Worm (Caenorhabditis elegans) whole organism, mixed stage, embryonic: ENCODE data around the gene cdr-1.
"Not testable (repeated sequence)": the region's sequence is repeated elsewhere in the genome, so short reads cannot be mapped to it uniquely, and the experiment has no call there.

ENCODE experiments used
- M03D4.4 ChIP-seq: sonication (generic microtip); optimal IDR thresholded peaks from 2 replicates; lab custom pipeline; 2017; ENCODE audit warnings: mild to moderate bottlenecking, missing genetic modification characterization, missing compliant biosample characterization
- bed-3 ChIP-seq: fragments of 200-800 bp; sonication (Bioruptor generic); optimal IDR thresholded peaks from 3 replicates; lab custom pipeline; 2018; ENCODE audit warnings: mild to moderate bottlenecking, missing genetic modification characterization, moderate library complexity, missing compliant biosample characterization
- blmp-1 ChIP-seq: fragments of 150-350 bp; optimal IDR thresholded peaks from 2 replicates; lab custom pipeline; 2014; ENCODE audit warnings: missing biosample characterization, missing genetic modification characterization
- ceh-39 ChIP-seq: fragments of 150-350 bp; optimal IDR thresholded peaks from 2 replicates; lab custom pipeline; 2014; ENCODE audit warnings: missing biosample characterization, missing genetic modification characterization
- ceh-43 ChIP-seq: fragments of 200-800 bp; sonication (Bioruptor generic); optimal IDR thresholded peaks from 2 replicates; lab custom pipeline; 2018; ENCODE audit warnings: mild to moderate bottlenecking, missing genetic modification characterization, moderate library complexity, missing compliant biosample characterization
- ceh-83 ChIP-seq: fragments of 200-800 bp; sonication (Bioruptor generic); optimal IDR thresholded peaks from 2 replicates; lab custom pipeline; 2018; ENCODE audit warnings: mild to moderate bottlenecking, missing genetic modification characterization, missing compliant biosample characterization
- ces-1 ChIP-seq: fragments of 150-350 bp; optimal IDR thresholded peaks from 2 replicates; lab custom pipeline; 2014; ENCODE audit warnings: missing biosample characterization, missing genetic modification reagents, missing genetic modification characterization
- cnd-1 ChIP-seq: fragments of 200-800 bp; sonication (Bioruptor generic); optimal IDR thresholded peaks from 2 replicates; lab custom pipeline; 2018; ENCODE audit warnings: mild to moderate bottlenecking, missing genetic modification characterization, missing compliant biosample characterization
- elt-1 ChIP-seq: sonication (generic microtip); optimal IDR thresholded peaks from 2 replicates; lab custom pipeline; 2017; ENCODE audit warnings: missing genetic modification characterization, mild to moderate bottlenecking, missing compliant biosample characterization, antibody characterized with exemption, moderate library complexity, borderline replicate concordance; ENCODE audit not compliant: insufficient read depth
- elt-3 ChIP-seq: fragments of 150-350 bp; optimal IDR thresholded peaks from 2 replicates; lab custom pipeline; 2014; ENCODE audit warnings: missing biosample characterization, missing genetic modification characterization
- flh-1 ChIP-seq: fragments of 200-800 bp; sonication (Bioruptor generic); optimal IDR thresholded peaks from 2 replicates; lab custom pipeline; 2018; ENCODE audit warnings: mild to moderate bottlenecking, missing genetic modification characterization, moderate library complexity, missing compliant biosample characterization
- ham-2 ChIP-seq: fragments of 200-800 bp; sonication (Bioruptor generic); optimal IDR thresholded peaks from 2 replicates; lab custom pipeline; 2018; ENCODE audit warnings: mild to moderate bottlenecking, missing genetic modification characterization, missing compliant biosample characterization
- hlh-1 ChIP-seq: fragments of 150-350 bp; optimal IDR thresholded peaks from 2 replicates; lab custom pipeline; 2014; ENCODE audit warnings: missing biosample characterization, missing genetic modification reagents, missing genetic modification characterization
- lin-13 ChIP-seq: fragments of 150-350 bp; optimal IDR thresholded peaks from 2 replicates; lab custom pipeline; 2014; ENCODE audit warnings: missing biosample characterization, missing genetic modification characterization
- lin-32 ChIP-seq: fragments of 200-800 bp; sonication (Bioruptor generic); optimal IDR thresholded peaks from 2 replicates; lab custom pipeline; 2018; ENCODE audit warnings: mild to moderate bottlenecking, missing genetic modification characterization, missing compliant biosample characterization
- lsy-2 ChIP-seq: fragments of 150-350 bp; optimal IDR thresholded peaks from 2 replicates; lab custom pipeline; 2014; ENCODE audit warnings: missing biosample characterization, missing genetic modification characterization
- mab-5 ChIP-seq: fragments of 150-350 bp; optimal IDR thresholded peaks from 2 replicates; lab custom pipeline; 2014; ENCODE audit warnings: missing biosample characterization, missing genetic modification characterization
- nhr-12 ChIP-seq: fragments of 150-350 bp; optimal IDR thresholded peaks from 2 replicates; lab custom pipeline; 2014; ENCODE audit warnings: missing biosample characterization, missing genetic modification characterization
- nhr-2 ChIP-seq: fragments of 150-350 bp; optimal IDR thresholded peaks from 2 replicates; lab custom pipeline; 2014; ENCODE audit warnings: missing biosample characterization, missing genetic modification characterization
- nhr-28 ChIP-seq: fragments of 150-350 bp; optimal IDR thresholded peaks from 2 replicates; lab custom pipeline; 2014; ENCODE audit warnings: missing biosample characterization, missing genetic modification characterization
- nhr-76 ChIP-seq: sonication (generic microtip); optimal IDR thresholded peaks from 2 replicates; lab custom pipeline; 2017; ENCODE audit warnings: missing biosample characterization, missing genetic modification characterization
- pha-4 ChIP-seq: fragments of 150-350 bp; optimal IDR thresholded peaks from 2 replicates; lab custom pipeline; 2018; ENCODE audit warnings: missing biosample characterization, missing genetic modification reagents, missing genetic modification characterization
- sem-2 ChIP-seq: fragments of 200-800 bp; sonication (Bioruptor generic); optimal IDR thresholded peaks from 2 replicates; lab custom pipeline; 2018; ENCODE audit warnings: mild to moderate bottlenecking, missing genetic modification characterization, missing compliant biosample characterization
- snpc-4 ChIP-seq: fragments of 150-350 bp; optimal IDR thresholded peaks from 2 replicates; lab custom pipeline; 2014; ENCODE audit warnings: missing biosample characterization, missing genetic modification characterization
- tbx-8 ChIP-seq: fragments of 200-800 bp; sonication (Bioruptor generic); optimal IDR thresholded peaks from 2 replicates; lab custom pipeline; 2018; ENCODE audit warnings: mild to moderate bottlenecking, missing genetic modification characterization, moderate library complexity, missing compliant biosample characterization
- unc-39 ChIP-seq: fragments of 150-350 bp; optimal IDR thresholded peaks from 2 replicates; lab custom pipeline; 2014; ENCODE audit warnings: missing biosample characterization, missing genetic modification characterization
- unc-62 ChIP-seq: fragments of 150-350 bp; optimal IDR thresholded peaks from 2 replicates; lab custom pipeline; 2014; ENCODE audit warnings: missing biosample characterization, missing genetic modification reagents, missing genetic modification characterization
- zip-8 ChIP-seq: fragments of 150-350 bp; optimal IDR thresholded peaks from 2 replicates; lab custom pipeline; 2014; ENCODE audit warnings: missing biosample characterization, missing genetic modification characterization
- ztf-11 ChIP-seq: fragments of 150-350 bp; optimal IDR thresholded peaks from 2 replicates; lab custom pipeline; 2014; ENCODE audit warnings: missing biosample characterization, missing genetic modification characterization

Gene cdr-1

DNA sequence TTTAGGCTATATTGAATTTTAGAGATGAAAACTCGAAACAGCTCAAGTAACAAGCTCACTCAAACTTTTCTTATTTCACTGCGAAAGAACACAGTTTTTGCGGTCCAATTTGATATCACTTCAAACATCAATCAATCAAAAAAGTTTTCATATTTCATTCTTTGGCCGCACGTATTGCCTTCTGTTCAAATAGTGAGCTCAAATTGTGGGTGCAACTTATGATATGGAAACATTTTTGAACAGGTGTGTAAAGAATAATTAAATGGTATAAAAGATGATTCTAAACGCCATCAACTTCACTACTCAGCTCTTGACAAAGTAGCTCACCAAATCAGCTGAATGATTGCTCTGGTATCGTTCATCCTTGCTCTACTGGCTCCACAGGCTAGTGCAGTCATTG is 21.4 kb upstream of the cdr-1 start, which contains the start of gene T06C12.14:
T06C12.14 (plus strand) TSS at position 301 of the 400 bp plus-strand sequence.
- TF ChIP-seq M03D4.4 (tag; lab: Kevin White, UChicago) (no peak), nhr-2 (tag; lab: Kevin White, UChicago) (no peak), bed-3 (GFP tag; lab: Kevin White, UChicago) (no peak), unc-62 (GFP tag; lab: Kevin White, UChicago) (no peak), tbx-8 (GFP tag; lab: Kevin White, UChicago) (no peak), flh-1 (GFP tag; lab: Kevin White, UChicago) (no peak), blmp-1 (tag; lab: Kevin White, UChicago) (no peak), lin-32 (GFP tag; lab: Kevin White, UChicago) (no peak), zip-8 (no peak), ztf-11 (tag; lab: Kevin White, UChicago) (no peak), ceh-43 (GFP tag; lab: Kevin White, UChicago) (no peak)

ce11 chrV:15900564-15900963 is 20.5 kb upstream of the cdr-1 start:
- TF ChIP-seq ceh-43 (GFP tag; lab: Kevin White, UChicago) (no peak), cnd-1 (tag; lab: Kevin White, UChicago) (no peak), pha-4 (tag; lab: Kevin White, UChicago) (no peak), nhr-12 (no peak), ceh-83 (GFP tag; lab: Kevin White, UChicago) (no peak), flh-1 (GFP tag; lab: Kevin White, UChicago) (no peak), hlh-1 (tag; lab: Kevin White, UChicago) (no peak), tbx-8 (GFP tag; lab: Kevin White, UChicago) (no peak), nhr-76 (no peak), unc-62 (GFP tag; lab: Kevin White, UChicago) (no peak)

DNA sequence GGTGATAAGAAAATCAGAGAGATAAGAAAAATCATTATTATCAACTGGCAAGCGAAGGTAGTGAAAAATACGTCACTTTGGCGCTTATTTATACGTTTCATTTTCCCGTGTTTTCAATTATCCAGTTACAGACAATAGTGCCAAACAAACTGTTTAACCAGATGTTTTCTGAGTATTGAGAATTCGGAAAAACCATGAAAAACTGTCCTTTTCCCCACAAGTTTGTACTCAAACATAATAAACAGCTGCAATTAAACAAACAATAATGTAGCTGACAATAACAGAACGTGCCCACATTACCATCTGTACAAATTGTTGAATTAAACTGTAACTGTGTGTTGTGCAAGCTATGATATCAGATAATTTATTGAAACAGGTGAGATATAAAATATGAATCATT is 15.6 kb upstream of the cdr-1 start, which contains the start of the genes F35E8.1 and F35E8.2:
F35E8.1 (minus strand) TSS at position 101 of the 400 bp plus-strand sequence.
F35E8.2 (plus strand) TSS at position 132 of the 400 bp plus-strand sequence.
- not testable (repeated sequence) for TF ChIP-seq cnd-1 (tag; lab: Kevin White, UChicago); unc-39 (tag; lab: Kevin White, UChicago); unc-62 (GFP tag; lab: Kevin White, UChicago)

ce11 chrV:15911848-15912247 is 9.3 kb upstream of the cdr-1 start, which contains the start of gene F35E8.6:
Gene F35E8.6, plus strand, starts transcription at chrV:15912148.
- no peak for TF ChIP-seq ces-1 (GFP tag; lab: Kevin White, UChicago)
- TF ChIP-seq snpc-4 (tag; lab: Kevin White, UChicago), result no peak
- TF ChIP-seq unc-62 (GFP tag; lab: Kevin White, UChicago), result no peak
- TF ChIP-seq sem-2 (GFP tag; lab: Kevin White, UChicago), result no peak
- TF ChIP-seq, all 35 proteins: peak for 0

DNA sequence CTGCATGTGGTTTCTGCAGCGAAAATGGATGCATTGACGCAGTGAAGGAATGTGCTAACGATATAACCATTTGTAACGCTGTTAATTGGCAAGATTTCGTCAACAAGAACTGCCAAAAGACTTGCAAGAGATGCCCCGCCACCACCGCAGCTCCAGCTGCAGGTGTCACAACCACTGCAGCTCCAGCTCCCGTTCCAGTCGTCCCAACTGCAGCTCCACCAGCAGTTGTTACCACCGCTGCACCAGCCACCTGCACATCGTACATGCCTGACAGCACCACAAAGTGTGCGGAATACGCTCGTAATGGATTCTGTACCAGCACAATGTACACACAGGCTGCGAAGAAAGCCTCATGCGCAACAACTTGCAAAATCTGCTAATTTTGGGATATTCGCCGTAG is 8.4 kb upstream of the cdr-1 start:
- TF ChIP-seq lin-13 (tag; lab: Kevin White, UChicago) (no peak), elt-3 (tag; lab: Kevin White, UChicago) (no peak)
- TF ChIP-seq, all 35 proteins: peak for 0

- TF ChIP-seq nhr-76, result no peak
- TF ChIP-seq flh-1 (GFP tag; lab: Kevin White, UChicago), result no peak
- TF ChIP-seq ham-2 (GFP tag; lab: Kevin White, UChicago), result no peak
- no peak for TF ChIP-seq snpc-4 (tag; lab: Kevin White, UChicago)
- no peak for TF ChIP-seq nhr-28 (tag; lab: Kevin White, UChicago)
- TF ChIP-seq ztf-11 (tag; lab: Kevin White, UChicago), result no peak
- TF ChIP-seq tbx-8 (GFP tag; lab: Kevin White, UChicago), result no peak
- no peak for TF ChIP-seq ceh-83 (GFP tag; lab: Kevin White, UChicago)
- TF ChIP-seq ceh-39 (tag; lab: Kevin White, UChicago), result no peak
- no peak for TF ChIP-seq zip-8
- TF ChIP-seq mab-5 (tag; lab: Kevin White, UChicago), result no peak
- no peak for TF ChIP-seq elt-1
- TF ChIP-seq sem-2 (GFP tag; lab: Kevin White, UChicago), result no peak
- TF ChIP-seq unc-62 (GFP tag; lab: Kevin White, UChicago), result no peak
- TF ChIP-seq lsy-2 (tag; lab: Kevin White, UChicago), result no peak
- TF ChIP-seq cnd-1 (tag; lab: Kevin White, UChicago), result no peak
- no peak for TF ChIP-seq pha-4 (tag; lab: Kevin White, UChicago)
These were observed 7.4 kb upstream of the cdr-1 start, which contains the start of gene F35E8.7 for ce11 chrV:15913714-15914113. Gene F35E8.7, plus strand, starts transcription at chrV:15914014.
